Worm (Caenorhabditis elegans): ENCODE data around the gene C07G1.7.

ce11 chrIV:8243170-8243569 is 31.5 kb upstream of the C07G1.7 start:
- TF ChIP-seq unc-62 (GFP tag; optimal IDR thresholded peaks at IDR 0.05) (no peak), pha-4 (tag; optimal IDR thresholded peaks at IDR 0.05) (no peak), ham-2 (GFP tag; optimal IDR thresholded peaks at IDR 0.05) (no peak), nhr-76 (tag; optimal IDR thresholded peaks at IDR 0.05) (no peak), sptf-1 (tag; optimal IDR thresholded peaks at IDR 0.05) (no peak), cnd-1 (tag; optimal IDR thresholded peaks at IDR 0.05) (no peak), nhr-237 (tag; optimal IDR thresholded peaks at IDR 0.05) (no peak), elt-1 (tag; optimal IDR thresholded peaks at IDR 0.05; ENCODE audit: borderline replicate concordance, insufficient read depth) (peak; percentile 72), lin-13 (tag; optimal IDR thresholded peaks at IDR 0.05) (no peak), tbx-8 (GFP tag; optimal IDR thresholded peaks at IDR 0.05) (no peak), ztf-11 (tag; optimal IDR thresholded peaks at IDR 0.05) (no peak)

All from whole organism, mixed stage, embryonic.